Worm (Caenorhabditis elegans) whole organism, L4 larva: ENCODE data around the gene kvs-2.

Experiments used
- F10B5.3 ChIP-seq: sonication (generic microtip); optimal IDR thresholded peaks from 2 replicates; lab custom pipeline; 2016; ENCODE audit warnings: mild to moderate bottlenecking, missing genetic modification characterization, missing compliant biosample characterization
- F44E2.7 ChIP-seq: fragments of 200-800 bp; sonication (Bioruptor generic); IDR thresholded peaks from 2 replicates; pipeline ENCODE4 v2.1.2; 2022; ENCODE audit warnings: missing genetic modification characterization, missing compliant biosample characterization
- F49E8.2 ChIP-seq: sonication (generic microtip); optimal IDR thresholded peaks from 2 replicates; lab custom pipeline; 2016; ENCODE audit warnings: missing compliant biosample characterization, mild to moderate bottlenecking, missing genetic modification characterization, borderline replicate concordance
- R02D3.7 ChIP-seq: fragments of 150-350 bp; sonication (generic microtip); optimal IDR thresholded peaks from 3 replicates; lab custom pipeline; 2014; ENCODE audit warnings: missing biosample characterization, missing genetic modification characterization
- T26A8.4 ChIP-seq: fragments of 200-800 bp; sonication (Bioruptor generic); IDR thresholded peaks from 2 replicates; pipeline ENCODE4 v1.3.6; 2022; ENCODE audit warnings: missing genetic modification characterization, missing compliant biosample characterization
- Y48G9A.11 ChIP-seq: fragments of 200-800 bp; sonication (Bioruptor generic); IDR thresholded peaks from 2 replicates; pipeline ENCODE4 v1.3.6; 2022; ENCODE audit warnings: missing genetic modification reagents, missing genetic modification characterization, missing compliant biosample characterization
- aha-1 ChIP-seq: fragments of 150-350 bp; peaks from one replicate; lab custom pipeline; 2014; ENCODE audit warnings: missing biosample characterization, missing genetic modification characterization
- ama-1 ChIP-seq: fragments of 150-350 bp; optimal IDR thresholded peaks from 2 replicates; lab custom pipeline; 2014; ENCODE audit warnings: inconsistent platforms, mixed read lengths
- ceh-28 ChIP-seq: fragments of 150-350 bp; optimal IDR thresholded peaks from 2 replicates; lab custom pipeline; 2014; ENCODE audit warnings: missing biosample characterization, missing genetic modification reagents, missing genetic modification characterization
- ceh-32 ChIP-seq: sonication (generic microtip); optimal IDR thresholded peaks from 2 replicates; lab custom pipeline; 2016; ENCODE audit warnings: mild to moderate bottlenecking, missing genetic modification characterization, missing compliant biosample characterization; ENCODE audit not compliant: poor library complexity
- ces-1 ChIP-seq: fragments of 150-350 bp; sonication (generic microtip); optimal IDR thresholded peaks from 4 replicates; lab custom pipeline; 2014; ENCODE audit warnings: missing biosample characterization, missing genetic modification reagents, missing genetic modification characterization
- daf-19 ChIP-seq: fragments of 200-800 bp; sonication (Bioruptor generic); conservative IDR thresholded peaks from 2 replicates; pipeline ENCODE4 v1.3.6; 2022; ENCODE audit warnings: missing genetic modification characterization, missing compliant biosample characterization
- dmd-6 ChIP-seq: fragments of 200-800 bp; sonication (Bioruptor generic); IDR thresholded peaks from 2 replicates; pipeline ENCODE4 v1.3.6; 2022; ENCODE audit warnings: missing genetic modification reagents, missing genetic modification characterization, missing compliant biosample characterization
- dmd-8 ChIP-seq: fragments of 200-800 bp; sonication (Bioruptor generic); IDR thresholded peaks from 2 replicates; pipeline ENCODE4 v1.3.6; 2022; ENCODE audit warnings: missing genetic modification characterization, missing compliant biosample characterization
- dpl-1 ChIP-seq: fragments of 150-350 bp; optimal IDR thresholded peaks from 2 replicates; lab custom pipeline; 2014; ENCODE audit warnings: missing biosample characterization, missing genetic modification reagents, missing genetic modification characterization
- dve-1 ChIP-seq: sonication (generic microtip); optimal IDR thresholded peaks from 2 replicates; lab custom pipeline; 2017; ENCODE audit warnings: antibody characterized with exemption, mild to moderate bottlenecking, missing genetic modification characterization, missing compliant biosample characterization; ENCODE audit not compliant: insufficient read depth
- fos-1 ChIP-seq: fragments of 150-350 bp; optimal IDR thresholded peaks from 2 replicates; lab custom pipeline; 2014; ENCODE audit warnings: missing biosample characterization, missing genetic modification characterization
- hlh-30 ChIP-seq: sonication (generic microtip); optimal IDR thresholded peaks from 2 replicates; lab custom pipeline; 2017; ENCODE audit warnings: antibody characterized with exemption, mild to moderate bottlenecking, missing genetic modification characterization, missing compliant biosample characterization; ENCODE audit not compliant: insufficient read depth
- lin-29 ChIP-seq: fragments of 200-800 bp; sonication (Bioruptor generic); IDR thresholded peaks from 2 replicates; pipeline ENCODE4 v1.3.6; 2022; ENCODE audit warnings: missing genetic modification reagents, missing genetic modification characterization, missing compliant biosample characterization
- mdt-29 ChIP-seq: fragments of 200-800 bp; sonication (Bioruptor generic); IDR thresholded peaks from 2 replicates; pipeline ENCODE4 v1.3.6; 2022; ENCODE audit warnings: missing genetic modification reagents, missing genetic modification characterization, missing compliant biosample characterization
- mep-1 ChIP-seq: fragments of 150-350 bp; sonication (generic microtip); optimal IDR thresholded peaks from 3 replicates; lab custom pipeline; 2014; ENCODE audit warnings: missing biosample characterization, missing genetic modification characterization
- mes-2 ChIP-seq: sonication (generic microtip); optimal IDR thresholded peaks from 2 replicates; lab custom pipeline; 2016; ENCODE audit warnings: missing genotype, mild to moderate bottlenecking, missing genetic modification characterization, missing compliant biosample characterization; ENCODE audit not compliant: poor library complexity, severe bottlenecking
- nhr-10 ChIP-seq: fragments of 150-350 bp; optimal IDR thresholded peaks from 2 replicates; lab custom pipeline; 2014; ENCODE audit warnings: missing biosample characterization, missing genetic modification characterization
- nhr-237 ChIP-seq: sonication (generic microtip); optimal IDR thresholded peaks from 2 replicates; lab custom pipeline; 2017; ENCODE audit warnings: missing biosample characterization, missing genetic modification characterization
- nhr-42 ChIP-seq: fragments of 200-800 bp; sonication (Bioruptor generic); IDR thresholded peaks from 2 replicates; pipeline ENCODE4 v1.3.6; 2022; ENCODE audit warnings: missing genetic modification characterization, missing compliant biosample characterization
- nhr-48 ChIP-seq: sonication (generic microtip); optimal IDR thresholded peaks from 2 replicates; lab custom pipeline; 2016; ENCODE audit warnings: mild to moderate bottlenecking, missing genetic modification characterization, missing compliant biosample characterization
- nhr-76 ChIP-seq: fragments of 150-350 bp; optimal IDR thresholded peaks from 2 replicates; lab custom pipeline; 2014; ENCODE audit warnings: missing biosample characterization, missing genetic modification characterization
- pqm-1 ChIP-seq: sonication (generic microtip); optimal IDR thresholded peaks from 2 replicates; lab custom pipeline; 2017; ENCODE audit warnings: missing biosample characterization, missing genetic modification characterization
- saeg-2 ChIP-seq: fragments of 200-800 bp; sonication (Bioruptor generic); IDR thresholded peaks from 2 replicates; pipeline ENCODE4 v1.3.6; 2022; ENCODE audit warnings: missing genetic modification reagents, missing genetic modification characterization, missing compliant biosample characterization
- set-16 ChIP-seq: fragments of 200-800 bp; sonication (Bioruptor generic); IDR thresholded peaks from 2 replicates; pipeline ENCODE4 v1.3.6; 2022; ENCODE audit warnings: missing genetic modification reagents, missing genetic modification characterization, missing compliant biosample characterization
- snpc-4 ChIP-seq: fragments of 150-350 bp; optimal IDR thresholded peaks from 2 replicates; lab custom pipeline; 2014; ENCODE audit warnings: missing biosample characterization, missing genetic modification characterization
- unc-62 ChIP-seq, 3 experiments: fragments of 150-350 bp in 1 of 3; sonication (generic microtip); optimal IDR thresholded peaks in 2 of 3; peaks in 1 of 3; 1 replicate in 1 of 3; 2 replicates in 2 of 3; lab custom pipeline; 2014 to 2017; ENCODE audit warnings: missing biosample characterization in 3 of 3, missing genetic modification characterization in 3 of 3, missing genetic modification reagents in 3 of 3, missing genotype in 1 of 3
- zfp-3 ChIP-seq: fragments of 200-800 bp; sonication (Bioruptor generic); conservative IDR thresholded peaks from 2 replicates; pipeline ENCODE4 v1.3.6; 2022; ENCODE audit warnings: missing genetic modification reagents, missing genetic modification characterization, missing compliant biosample characterization
- zip-11 ChIP-seq: fragments of 200-800 bp; sonication (Bioruptor generic); IDR thresholded peaks from 2 replicates; pipeline ENCODE4 v1.3.6; 2022; ENCODE audit warnings: missing genetic modification characterization, missing compliant biosample characterization
- zip-2 ChIP-seq: fragments of 150-350 bp; optimal IDR thresholded peaks from 2 replicates; lab custom pipeline; 2014; ENCODE audit warnings: missing biosample characterization, missing genetic modification characterization
- ztf-11 ChIP-seq: fragments of 150-350 bp; optimal IDR thresholded peaks from 2 replicates; lab custom pipeline; 2014; ENCODE audit warnings: missing biosample characterization, missing genetic modification characterization

kvs-2 gene

ce11 chrV:10661417-10661945, 25.7 kb downstream of the kvs-2 start, which contains the start of gene sqv-4 (continued):
- TF ChIP-seq dve-1 (tag; lab: Kevin White, UChicago) (peak; percentile 26), zip-11 (GFP tag; lab: Robert Waterston, UW) (no peak), dmd-6 (GFP tag; lab: Robert Waterston, UW) (no peak), dpl-1 (GFP tag; lab: Kevin White, UChicago) (peak; percentile 77), aha-1 (tag; lab: Kevin White, UChicago) (peak; percentile 86)

ce11 chrV:10662000-10662399, 26.2 kb downstream of the kvs-2 start:
- TF ChIP-seq ama-1 (no peak), mdt-29 (GFP tag; lab: Robert Waterston, UW) (no peak), zfp-3 (GFP tag; lab: Robert Waterston, UW) (no peak), pqm-1 (no peak), dmd-8 (GFP tag; lab: Robert Waterston, UW) (no peak)

ce11 chrV:10664271-10664670, 28.4 kb downstream of the kvs-2 start:
- TF ChIP-seq F44E2.7 (GFP tag; lab: Robert Waterston, UW), result no peak
- no peak for TF ChIP-seq ceh-28
- peak in 1 of 2 experiments; percentile 31 for TF ChIP-seq unc-62 (GFP tag; optimal IDR thresholded peaks at IDR 0.05 in 1 of 2; lab: Kevin White, UChicago)
- no peak for TF ChIP-seq unc-62 (tag; optimal IDR thresholded peaks at IDR 0.05; lab: Kevin White, UChicago)
- TF ChIP-seq, all 104 proteins: peak for 1

- TF ChIP-seq F10B5.3 (tag; lab: Kevin White, UChicago) (no peak), ama-1 (no peak), zip-2 (tag; lab: Kevin White, UChicago) (no peak)
Measured at ce11 chrV:10667284-10667683, 31.5 kb downstream of the kvs-2 start, which contains the start of gene twk-12. Gene twk-12 (plus strand): TSS chrV:10667584.

ce11 chrV:10670817-10671216, 35.0 kb downstream of the kvs-2 start:
- TF ChIP-seq fos-1 (tag; lab: Kevin White, UChicago) (no peak), nhr-10 (tag; lab: Kevin White, UChicago) (no peak), nhr-76 (tag; lab: Kevin White, UChicago) (no peak), snpc-4 (no peak), unc-62 (GFP tag; optimal IDR thresholded peaks at IDR 0.05 in 1 of 2; lab: Kevin White, UChicago) (peak in 1 of 2 experiments; percentile 77), unc-62 (tag; optimal IDR thresholded peaks at IDR 0.05; lab: Kevin White, UChicago) (no peak)
- TF ChIP-seq, all 104 proteins: peak for 1

ce11 chrV:10671618-10672017, 35.8 kb downstream of the kvs-2 start, which contains the start of gene ceh-22:
Gene ceh-22 (plus strand): TSS chrV:10671918.
- TF ChIP-seq R02D3.7 (tag; lab: Kevin White, UChicago), result no peak
- no peak for TF ChIP-seq ama-1
- TF ChIP-seq hlh-30 (tag; lab: Kevin White, UChicago), result no peak
- TF ChIP-seq saeg-2 (GFP tag; lab: Robert Waterston, UW), result no peak
- no peak for TF ChIP-seq ztf-11
- TF ChIP-seq nhr-42 (GFP tag; lab: Robert Waterston, UW), result no peak
- TF ChIP-seq T26A8.4 (GFP tag; lab: Robert Waterston, UW), result no peak
- TF ChIP-seq F49E8.2 (tag; lab: Kevin White, UChicago), result no peak
- TF ChIP-seq set-16 (GFP tag; lab: Robert Waterston, UW), result no peak
- no peak for TF ChIP-seq pqm-1
- no peak for TF ChIP-seq mep-1
- TF ChIP-seq daf-19 (GFP tag; lab: Robert Waterston, UW), result no peak
- no peak for TF ChIP-seq ceh-32
- no peak for TF ChIP-seq mes-2 (tag; lab: Kevin White, UChicago)
- no peak for TF ChIP-seq nhr-237
- TF ChIP-seq ces-1 (GFP tag; lab: Kevin White, UChicago), result no peak
- no peak for TF ChIP-seq nhr-48 (tag; lab: Kevin White, UChicago)
- TF ChIP-seq lin-29, result no peak
- TF ChIP-seq Y48G9A.11 (GFP tag; lab: Robert Waterston, UW), result no peak
